Worm (Caenorhabditis elegans) whole organism, young adult: ENCODE measurements around the gene K12D9.1.

ENCODE experiments used
- C17E4.6 ChIP-seq: fragments of 200-800 bp; sonication (Bioruptor generic); IDR thresholded peaks from 2 replicates; pipeline ENCODE4 v1.3.6; 2022; ENCODE audit warnings: missing genetic modification reagents, missing genetic modification characterization, missing compliant biosample characterization
- K12H6.12 ChIP-seq: fragments of 200-800 bp; sonication (Bioruptor generic); optimal IDR thresholded peaks from 2 replicates; lab custom pipeline; 2018; ENCODE audit warnings: mild to moderate bottlenecking, missing genetic modification characterization, missing compliant biosample characterization
- ama-1 ChIP-seq, 3 experiments: fragments of 150-350 bp in 1 of 3; sonication (generic microtip) in 2 of 3; optimal IDR thresholded peaks; 2 replicates each; lab custom pipeline; 2014 to 2018; ENCODE audit warnings: missing biosample characterization in 2 of 3, missing genetic modification characterization in 2 of 3, missing genetic modification reagents in 2 of 3
- atf-7 ChIP-seq: sonication (generic microtip); optimal IDR thresholded peaks from 2 replicates; lab custom pipeline; 2017; ENCODE audit warnings: mild to moderate bottlenecking, missing genetic modification characterization, missing compliant biosample characterization
- ceh-100 ChIP-seq: fragments of 200-800 bp; sonication (Bioruptor generic); IDR thresholded peaks from 2 replicates; pipeline ENCODE4 v1.3.6; 2022; ENCODE audit warnings: missing genetic modification reagents, missing genetic modification characterization, missing compliant biosample characterization
- egl-44 ChIP-seq: fragments of 200-800 bp; sonication (Bioruptor generic); IDR thresholded peaks from 2 replicates; pipeline ENCODE4 v1.3.6; 2022; ENCODE audit warnings: missing genetic modification reagents, missing genetic modification characterization, missing compliant biosample characterization
- hlh-12 ChIP-seq: sonication (generic microtip); optimal IDR thresholded peaks from 2 replicates; lab custom pipeline; 2016; ENCODE audit warnings: missing genetic modification characterization, missing compliant biosample characterization
- lin-54 ChIP-seq: fragments of 200-800 bp; sonication (Bioruptor generic); optimal IDR thresholded peaks from 2 replicates; lab custom pipeline; 2018; ENCODE audit warnings: mild to moderate bottlenecking, missing genetic modification characterization, missing compliant biosample characterization
- nfya-1 ChIP-seq: sonication (generic microtip); optimal IDR thresholded peaks from 2 replicates; lab custom pipeline; 2017; ENCODE audit warnings: antibody characterized with exemption, missing compliant biosample characterization, missing genetic modification characterization, borderline replicate concordance; ENCODE audit not compliant: insufficient read depth
- tlf-1 ChIP-seq: fragments of 200-800 bp; sonication (Bioruptor generic); optimal IDR thresholded peaks from 2 replicates; lab custom pipeline; 2018; ENCODE audit warnings: mild to moderate bottlenecking, missing genetic modification characterization, missing compliant biosample characterization
- unc-62 ChIP-seq: fragments of 150-350 bp; optimal IDR thresholded peaks from 2 replicates; lab custom pipeline; 2014; ENCODE audit warnings: missing biosample characterization, missing genetic modification reagents, missing genetic modification characterization

- TF ChIP-seq lin-54 (GFP tag; lab: Kevin White, UChicago): no peak
- no peak for TF ChIP-seq egl-44 (GFP tag; lab: Robert Waterston, UW)
- no peak for TF ChIP-seq K12H6.12 (tag; lab: Kevin White, UChicago)
- TF ChIP-seq unc-62: no peak
- TF ChIP-seq hlh-12: no peak
- TF ChIP-seq ceh-100: no peak
- TF ChIP-seq tlf-1 (GFP tag; lab: Kevin White, UChicago): no peak
- TF ChIP-seq ama-1 (optimal IDR thresholded peaks at IDR 0.05; lab: Kevin White, UChicago): no peak
- TF ChIP-seq ama-1 (GFP tag; optimal IDR thresholded peaks at IDR 0.05; lab: Kevin White, UChicago): no peak
- TF ChIP-seq nfya-1 (tag; lab: Kevin White, UChicago): no peak
- no peak for TF ChIP-seq C17E4.6
- TF ChIP-seq atf-7 (tag; lab: Kevin White, UChicago): no peak
Observed at ce11 chrV:2999736-3000135, 14.5 kb upstream of the K12D9.1 start, which contains the start of gene srw-119.
